Fruit fly (Drosophila melanogaster): Measurements from ENCODE around the gene tHMG2.

The tHMG2 gene

DNA sequence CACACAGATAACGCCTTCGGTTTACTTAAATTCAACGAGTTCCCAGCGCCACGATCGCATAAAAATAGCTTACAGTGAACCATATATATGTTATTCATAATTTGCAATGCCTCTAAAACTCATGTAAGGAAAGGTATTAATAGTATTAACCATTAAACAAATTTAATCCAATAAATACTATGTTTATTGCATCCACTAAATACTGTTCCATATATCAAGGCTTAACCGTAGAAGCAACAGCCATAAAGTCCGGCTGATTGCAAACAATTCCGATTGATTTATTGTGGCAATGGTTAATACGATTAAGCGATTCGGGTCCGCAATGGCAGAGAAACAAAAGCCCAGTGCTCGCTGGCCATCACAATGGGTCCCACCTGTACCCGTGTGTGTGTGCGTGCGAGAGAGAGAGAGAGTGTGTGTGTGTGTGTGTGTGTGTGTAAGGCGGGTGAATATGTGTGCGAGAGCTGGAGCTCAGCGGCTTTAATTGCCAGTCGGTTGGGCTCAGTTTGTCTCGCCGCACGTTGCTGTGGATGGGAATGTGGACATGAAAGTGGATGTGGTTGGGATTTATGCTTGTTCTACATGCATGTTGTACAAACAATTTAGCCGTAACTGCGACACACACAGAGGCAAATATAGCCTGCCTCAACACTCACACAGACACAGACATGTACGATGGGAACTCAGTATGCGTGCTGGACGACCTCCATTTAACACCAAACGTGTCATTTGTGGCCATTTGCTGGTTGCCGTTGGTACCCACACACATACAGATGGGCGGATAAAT lies 2.0 kb downstream of the tHMG2 start:
- no peak for TF ChIP-seq CG6791 (GFP tag; IDR thresholded peaks at IDR 0.05; ENCODE audit: partially characterized antibody)
- no peak for TF ChIP-seq Taf1 (GFP tag; IDR thresholded peaks at IDR 0.05)
- TF ChIP-seq zfh1 (GFP tag; IDR thresholded peaks at IDR 0.05): 0 out of 3 replicates have a peak, but pooled peaks have one; percentile 37
- TF ChIP-seq CG8944 (GFP tag; optimal IDR thresholded peaks at IDR 0.05): peak; percentile 42
- TF ChIP-seq rib (GFP tag; IDR thresholded peaks at IDR 0.05): no peak
- TF ChIP-seq wdn (GFP tag; IDR thresholded peaks at IDR 0.05): 0 out of 2 replicates have a peak, but pooled peaks have one; percentile 37
- TF ChIP-seq CG8924 (tag; optimal IDR thresholded peaks at IDR 0.05): peak; percentile 55
- TF ChIP-seq mirr (GFP tag; optimal IDR thresholded peaks at IDR 0.05): peak; percentile 61
- peak; percentile 19 for TF ChIP-seq HLH54F (GFP tag; optimal IDR thresholded peaks at IDR 0.05)
- peak; percentile 59 for TF ChIP-seq CG1233 (GFP tag; optimal IDR thresholded peaks at IDR 0.05)
- TF ChIP-seq eyg (GFP tag; optimal IDR thresholded peaks at IDR 0.05): no peak
- TF ChIP-seq MTF-1 (GFP tag; optimal IDR thresholded peaks at IDR 0.05; ENCODE audit: borderline replicate concordance): no peak
- TF ChIP-seq ERR (GFP tag; optimal IDR thresholded peaks at IDR 0.05): no peak
- peak; percentile 65 for TF ChIP-seq phol (tag; optimal IDR thresholded peaks at IDR 0.05)
- no peak for TF ChIP-seq maf-S (GFP tag; optimal IDR thresholded peaks at IDR 0.05)
- no peak for TF ChIP-seq Hand (GFP tag; optimal IDR thresholded peaks at IDR 0.05)
- TF ChIP-seq danr (GFP tag; IDR thresholded peaks at IDR 0.05): no peak
- no peak for TF ChIP-seq CG11247 (GFP tag; IDR thresholded peaks at IDR 0.05)
- peak; percentile 27; the same call in 1 of the 3 replicates for TF ChIP-seq Aef1 (GFP tag; IDR thresholded peaks at IDR 0.05)
- peak; percentile 36 for TF ChIP-seq tin (GFP tag; optimal IDR thresholded peaks at IDR 0.05)
- TF ChIP-seq ind (GFP tag; optimal IDR thresholded peaks at IDR 0.05): peak; percentile 59
- TF ChIP-seq abd-A (tag; optimal IDR thresholded peaks at IDR 0.05): peak; percentile 81
- peak; percentile 15 for TF ChIP-seq CoRest (tag; optimal IDR thresholded peaks at IDR 0.05)
- TF ChIP-seq BtbVII (GFP tag; optimal IDR thresholded peaks at IDR 0.05): peak; percentile 11
- TF ChIP-seq CG30403 (GFP tag; optimal IDR thresholded peaks at IDR 0.05): peak; percentile 52
- TF ChIP-seq slou (GFP tag; optimal IDR thresholded peaks at IDR 0.05): no peak
- 0 out of 2 replicates have a peak, but pooled peaks have one; percentile 30 for TF ChIP-seq E2f1 (GFP tag; IDR thresholded peaks at IDR 0.05)
- peak; percentile 44 for TF ChIP-seq Fer3 (tag; optimal IDR thresholded peaks at IDR 0.05)
- TF ChIP-seq sens (GFP tag): peak; percentile 90
- peak; percentile 13 for TF ChIP-seq CG6854 (GFP tag; optimal IDR thresholded peaks at IDR 0.05)
- no peak for TF ChIP-seq CG3163 (GFP tag; optimal IDR thresholded peaks at IDR 0.05)
- peak; percentile 11; the same call in 1 of the 2 replicates for TF ChIP-seq CG32532 (GFP tag; IDR thresholded peaks at IDR 0.05)
- TF ChIP-seq CG9727 (GFP tag; optimal IDR thresholded peaks at IDR 0.05): peak; percentile 44
- no peak for TF ChIP-seq CG34422 (GFP tag; IDR thresholded peaks at IDR 0.05)
- TF ChIP-seq Meics (GFP tag; optimal IDR thresholded peaks at IDR 0.05): peak; percentile 65
- 0 out of 2 replicates have a peak, but pooled peaks have one; percentile 8 for TF ChIP-seq Atf6 (GFP tag; IDR thresholded peaks at IDR 0.05)
- TF ChIP-seq CG2120 (GFP tag; optimal IDR thresholded peaks at IDR 0.05): peak; percentile 57
- peak; percentile 18 for TF ChIP-seq CG10147 (GFP tag; optimal IDR thresholded peaks at IDR 0.05)
- TF ChIP-seq trem (tag; optimal IDR thresholded peaks at IDR 0.05): peak; percentile 4
- no peak for TF ChIP-seq CG3838 (GFP tag; optimal IDR thresholded peaks at IDR 0.05)
- no peak for TF ChIP-seq NfI (GFP tag; optimal IDR thresholded peaks at IDR 0.05)
- no peak for TF ChIP-seq Bgb (GFP tag; IDR thresholded peaks at IDR 0.05; ENCODE audit: partially characterized antibody)
- TF ChIP-seq sima (GFP tag; optimal IDR thresholded peaks at IDR 0.05): no peak
- no peak for TF ChIP-seq Sin3A (optimal IDR thresholded peaks at IDR 0.05)
- peak; percentile 73 for TF ChIP-seq fd96Cb (tag; optimal IDR thresholded peaks at IDR 0.05)
- TF ChIP-seq CG6175 (GFP tag; IDR thresholded peaks at IDR 0.05): 0 out of 3 replicates have a peak, but pooled peaks have one; percentile 8
- no peak for TF ChIP-seq Xrp1 (GFP tag; IDR thresholded peaks at IDR 0.05)
- TF ChIP-seq CG7839 (tag; optimal IDR thresholded peaks at IDR 0.05): peak; percentile 58
- TF ChIP-seq tap (tag; optimal IDR thresholded peaks at IDR 0.05): peak; percentile 36
- peak; percentile 53 for TF ChIP-seq CG7556 (GFP tag; optimal IDR thresholded peaks at IDR 0.05)
